Fruit fly (Drosophila melanogaster): Measurements from ENCODE around the gene LManII.
A peak's percentile ranks its signal among the peaks of the same experiment; 100 is the strongest.

Gene LManII

DNA sequence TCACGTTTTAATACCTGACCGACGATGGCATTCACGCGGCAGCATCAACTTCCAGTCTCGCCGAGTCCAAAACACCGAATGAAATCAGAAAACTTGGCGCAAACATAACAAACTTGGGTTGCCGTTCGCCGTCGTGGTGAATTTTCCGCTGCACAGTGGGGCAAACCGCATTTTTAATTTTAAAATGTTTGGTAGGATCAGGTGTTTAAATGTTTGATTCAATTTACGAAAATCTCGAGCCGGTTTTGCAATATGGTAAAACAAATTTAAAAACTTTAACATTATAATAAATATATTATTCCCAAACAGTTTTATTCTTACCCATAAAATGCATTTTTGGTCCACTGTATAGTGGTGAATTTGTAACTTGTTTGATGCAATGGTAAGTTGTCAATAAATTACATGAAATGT, 16.8 kb downstream of the LManII start, which contains the start of gene RluA-1 (continued):
- TF ChIP-seq Poxn (GFP tag; IDR thresholded peaks at IDR 0.05) (peak; percentile 92), CG32532 (GFP tag; IDR thresholded peaks at IDR 0.05) (peak; percentile 99), Mes4 (GFP tag; optimal IDR thresholded peaks at IDR 0.05) (peak; percentile 91), CG10979 (tag; optimal IDR thresholded peaks at IDR 0.05) (peak; percentile 99), CG2116 (GFP tag; optimal IDR thresholded peaks at IDR 0.05) (peak; percentile 92), CG4617 (GFP tag; optimal IDR thresholded peaks at IDR 0.05; ENCODE audit: borderline replicate concordance) (peak; percentile 99), seq (GFP tag; IDR thresholded peaks at IDR 0.05) (peak; percentile 100), Xrp1 (GFP tag; IDR thresholded peaks at IDR 0.05) (peak; percentile 100), wdn (GFP tag; IDR thresholded peaks at IDR 0.05) (peak; percentile 99), pita (GFP tag; optimal IDR thresholded peaks at IDR 0.05) (no peak), CG5180 (GFP tag; optimal IDR thresholded peaks at IDR 0.05) (peak; percentile 96), CG1792 (GFP tag; optimal IDR thresholded peaks at IDR 0.05) (peak; percentile 90), disco-r (GFP tag; optimal IDR thresholded peaks at IDR 0.05) (peak; percentile 87), sqz (GFP tag; optimal IDR thresholded peaks at IDR 0.05) (peak; percentile 99), CG34224 (GFP tag; IDR thresholded peaks at IDR 0.05; ENCODE audit: partially characterized antibody) (peak; percentile 67; the same call in 2 of the 3 replicates), CG6272 (GFP tag; IDR thresholded peaks at IDR 0.05) (peak; percentile 99), NK7.1 (GFP tag; optimal IDR thresholded peaks at IDR 0.05) (peak; percentile 86), abd-A (tag; optimal IDR thresholded peaks at IDR 0.05) (peak; percentile 92), CG9437 (GFP tag; optimal IDR thresholded peaks at IDR 0.05) (peak; percentile 97), Max (GFP tag; optimal IDR thresholded peaks at IDR 0.05) (peak; percentile 99), gsb (GFP tag; IDR thresholded peaks at IDR 0.05) (peak; percentile 99), tna (GFP tag; IDR thresholded peaks at IDR 0.05; ENCODE audit: partially characterized antibody) (peak; percentile 76), stwl (tag; optimal IDR thresholded peaks at IDR 0.05) (peak; percentile 98), CG10543 (GFP tag; optimal IDR thresholded peaks at IDR 0.05) (peak; percentile 98), Hr51 (GFP tag; optimal IDR thresholded peaks at IDR 0.05) (peak; percentile 97 to 100), caup (GFP tag; optimal IDR thresholded peaks at IDR 0.05; ENCODE audit: severe bottlenecking) (peak; percentile 98), CG10209 (GFP tag; optimal IDR thresholded peaks at IDR 0.05) (peak; percentile 99), jing (GFP tag; optimal IDR thresholded peaks at IDR 0.05) (peak; percentile 98), fd64A (GFP tag; optimal IDR thresholded peaks at IDR 0.05) (peak; percentile 98), tap (tag; optimal IDR thresholded peaks at IDR 0.05) (peak; percentile 99), Doc3 (GFP tag; IDR thresholded peaks at IDR 0.05; ENCODE audit: partially characterized antibody) (peak; percentile 56; the same call in 2 of the 3 replicates), pb (GFP tag; optimal IDR thresholded peaks at IDR 0.05) (peak; percentile 71), Oli (tag; optimal IDR thresholded peaks at IDR 0.05) (peak; percentile 100), dimm (GFP tag; IDR thresholded peaks at IDR 0.05) (peak; percentile 99), CG34376 (GFP tag; optimal IDR thresholded peaks at IDR 0.05) (peak; percentile 97), CG8478 (optimal IDR thresholded peaks at IDR 0.05) (no peak), CG17912 (GFP tag; optimal IDR thresholded peaks at IDR 0.05) (peak; percentile 98), CG3838 (GFP tag; optimal IDR thresholded peaks at IDR 0.05) (peak; percentile 96), CG5245 (GFP tag; optimal IDR thresholded peaks at IDR 0.05) (peak; percentile 99), CG9817 (tag; optimal IDR thresholded peaks at IDR 0.05) (peak; percentile 99), CG34422 (GFP tag; IDR thresholded peaks at IDR 0.05) (peak; percentile 100), Sox102F (GFP tag; optimal IDR thresholded peaks at IDR 0.05) (peak; percentile 100), CG10959 (GFP tag; IDR thresholded peaks at IDR 0.05) (peak; percentile 91), CG6854 (GFP tag; optimal IDR thresholded peaks at IDR 0.05) (peak; percentile 98), CG12104 (GFP tag; optimal IDR thresholded peaks at IDR 0.05) (peak; percentile 99), sens (GFP tag) (peak; percentile 99), HLH3B (GFP tag; IDR thresholded peaks at IDR 0.05) (peak; percentile 92), CG18599 (GFP tag; optimal IDR thresholded peaks at IDR 0.05) (peak; percentile 99), CG3407 (GFP tag; optimal IDR thresholded peaks at IDR 0.05) (peak; percentile 99), CG18764 (GFP tag; optimal IDR thresholded peaks at IDR 0.05) (peak; percentile 98)

Data from whole organism, embryonic.